Fruit fly (Drosophila melanogaster) whole organism, adult: ENCODE measurements around the gene eIF3f1.

Experiments used
- CG11617 ChIP-seq: fragments of 200-800 bp; sonication (Bioruptor generic); optimal IDR thresholded peaks from 2 replicates; lab custom pipeline; 2017; ENCODE audit warnings: mild to moderate bottlenecking, missing biosample characterization, missing genetic modification reagents, missing genetic modification characterization
- CG12768 ChIP-seq: fragments of 200-800 bp; sonication (Bioruptor generic); optimal IDR thresholded peaks from 2 replicates; lab custom pipeline; 2017; ENCODE audit warnings: missing biosample characterization, missing genetic modification characterization, mild to moderate bottlenecking, moderate library complexity, missing genetic modification reagents
- CG14711 ChIP-seq: fragments of 200-800 bp; sonication (Bioruptor generic); optimal IDR thresholded peaks from 2 replicates; lab custom pipeline; 2018; ENCODE audit warnings: missing biosample characterization, mild to moderate bottlenecking, missing genetic modification characterization, moderate library complexity
- CG1620 ChIP-seq: fragments of 200-800 bp; sonication (Bioruptor generic); optimal IDR thresholded peaks from 2 replicates; lab custom pipeline; 2016; ENCODE audit warnings: missing biosample characterization, missing genetic modification characterization
- CG33017 ChIP-seq: fragments of 200-800 bp; sonication (Bioruptor generic); optimal IDR thresholded peaks from 2 replicates; lab custom pipeline; 2018; ENCODE audit warnings: missing biosample characterization, mild to moderate bottlenecking, missing genetic modification characterization, moderate library complexity
- CG5204 ChIP-seq: fragments of 200-800 bp; sonication (Bioruptor generic); optimal IDR thresholded peaks from 2 replicates; lab custom pipeline; 2016; ENCODE audit warnings: missing biosample characterization, missing genetic modification characterization
- CG7045 ChIP-seq: fragments of 200-800 bp; sonication (Bioruptor generic); optimal IDR thresholded peaks from 2 replicates; lab custom pipeline; 2017; ENCODE audit warnings: missing biosample characterization, mild to moderate bottlenecking, missing genetic modification characterization
- CG7101 ChIP-seq: fragments of 200-800 bp; sonication (Bioruptor generic); optimal IDR thresholded peaks from 2 replicates; lab custom pipeline; 2018; ENCODE audit warnings: missing biosample characterization, mild to moderate bottlenecking, missing genetic modification characterization, moderate library complexity
- Clk ChIP-seq: fragments of 200-800 bp; sonication (Bioruptor generic); optimal IDR thresholded peaks from 2 replicates; lab custom pipeline; 2017; ENCODE audit warnings: missing biosample characterization, missing genetic modification characterization
- Crg-1 ChIP-seq: fragments of 200-800 bp; sonication (Bioruptor generic); optimal IDR thresholded peaks from 2 replicates; lab custom pipeline; 2016; ENCODE audit warnings: missing biosample characterization, missing genetic modification characterization
- Hr96 ChIP-seq: fragments of 200-800 bp; sonication (Bioruptor generic); optimal IDR thresholded peaks from 2 replicates; lab custom pipeline; 2016; ENCODE audit warnings: missing biosample characterization, missing genetic modification characterization
- Mnt ChIP-seq: fragments of 200-800 bp; sonication (Bioruptor generic); optimal IDR thresholded peaks from 2 replicates; lab custom pipeline; 2016; ENCODE audit warnings: missing biosample characterization, mild to moderate bottlenecking, missing genetic modification characterization
- bab1 ChIP-seq: fragments of 200-800 bp; sonication (Bioruptor generic); optimal IDR thresholded peaks from 3 replicates; lab custom pipeline; 2019; ENCODE audit warnings: missing biosample characterization, mild to moderate bottlenecking, missing genetic modification characterization, moderate library complexity
- cic ChIP-seq: fragments of 200-800 bp; sonication (Bioruptor generic); optimal IDR thresholded peaks from 2 replicates; lab custom pipeline; 2017; ENCODE audit warnings: missing biosample characterization, mild to moderate bottlenecking, missing genetic modification characterization, moderate library complexity
- cnc ChIP-seq, 2 experiments: fragments of >200 bp; optimal IDR thresholded peaks; 2 replicates each; lab custom pipeline; 2017
- kay ChIP-seq: fragments of 200-800 bp; sonication (Bioruptor generic); peaks from one replicate; lab custom pipeline; 2016; ENCODE audit warnings: missing biosample characterization, missing genetic modification characterization, borderline replicate concordance
- ovo ChIP-seq: fragments of 200-800 bp; sonication (Bioruptor generic); optimal IDR thresholded peaks from 2 replicates; lab custom pipeline; 2016; ENCODE audit warnings: missing biosample characterization, missing genetic modification characterization
- pad ChIP-seq: fragments of 200-800 bp; sonication (Bioruptor generic); optimal IDR thresholded peaks from 3 replicates; lab custom pipeline; 2017; ENCODE audit warnings: missing biosample characterization, missing genetic modification characterization, mild to moderate bottlenecking, moderate library complexity, missing genetic modification reagents
- tj ChIP-seq: fragments of 200-800 bp; sonication (Bioruptor generic); optimal IDR thresholded peaks from 3 replicates; lab custom pipeline; 2017; ENCODE audit warnings: missing biosample characterization, mild to moderate bottlenecking, missing genetic modification characterization, moderate library complexity
- toe ChIP-seq: fragments of 200-800 bp; sonication (Bioruptor generic); optimal IDR thresholded peaks from 2 replicates; lab custom pipeline; 2016; ENCODE audit warnings: missing biosample characterization, missing genetic modification characterization

eIF3f1 gene

dm6 chr3R:4678362-4678761 lies 35.6 kb downstream of the eIF3f1 start:
- TF ChIP-seq ovo (GFP tag; lab: Kevin White, UChicago) (no peak), CG7101 (tag; lab: Kevin White, UChicago) (no peak), CG33017 (tag; lab: Kevin White, UChicago) (no peak), kay (GFP tag; lab: Kevin White, UChicago) (no peak)

dm6 chr3R:4676981-4677665 lies 36.9 kb downstream of the eIF3f1 start:
- TF ChIP-seq Crg-1 (GFP tag; lab: Kevin White, UChicago) (no peak), kay (GFP tag; lab: Kevin White, UChicago) (peak; percentile 3)

- no peak for TF ChIP-seq Mnt (GFP tag; lab: Kevin White, UChicago)
- no peak for TF ChIP-seq CG7045 (GFP tag; lab: Kevin White, UChicago)
- TF ChIP-seq toe (GFP tag; lab: Kevin White, UChicago) = no peak
- TF ChIP-seq cic = no peak
- no peak for TF ChIP-seq pad (GFP tag; lab: Kevin White, UChicago)
- TF ChIP-seq CG5204 (GFP tag; lab: Kevin White, UChicago) = no peak
- no peak for TF ChIP-seq CG14711 (tag; lab: Kevin White, UChicago)
- TF ChIP-seq Hr96 = no peak
- no peak for TF ChIP-seq CG33017 (tag; lab: Kevin White, UChicago)
- TF ChIP-seq CG1620 (GFP tag; lab: Kevin White, UChicago) = no peak
- TF ChIP-seq ovo (GFP tag; lab: Kevin White, UChicago) = no peak
- TF ChIP-seq bab1 (GFP tag; lab: Kevin White, UChicago) = no peak
- no peak for TF ChIP-seq tj (GFP tag; lab: Kevin White, UChicago)
Observed at dm6 chr3R:4667399-4668201, 46.4 kb downstream of the eIF3f1 start.

- no peak for TF ChIP-seq cic
- peak; percentile 66 for TF ChIP-seq kay (GFP tag; lab: Kevin White, UChicago)
- no peak for TF ChIP-seq Crg-1 (GFP tag; lab: Kevin White, UChicago)
Observed at dm6 chr3R:4666014-4666652, 47.8 kb downstream of the eIF3f1 start.

- TF ChIP-seq CG11617 (peak; percentile 98), Mnt (GFP tag; lab: Kevin White, UChicago) (peak; percentile 96), tj (GFP tag; lab: Kevin White, UChicago) (peak; percentile 77), cic (peak; percentile 99), CG33017 (tag; lab: Kevin White, UChicago) (peak; percentile 97), CG7045 (GFP tag; lab: Kevin White, UChicago) (peak; percentile 99), toe (GFP tag; lab: Kevin White, UChicago) (peak; percentile 95), cnc (optimal IDR thresholded peaks at IDR 0.05; lab: Kevin White, UChicago) (peak in 1 of 2 experiments; percentile 88), kay (GFP tag; lab: Kevin White, UChicago) (peak; percentile 99), CG5204 (GFP tag; lab: Kevin White, UChicago) (peak; percentile 92), CG14711 (tag; lab: Kevin White, UChicago) (peak; percentile 89), CG12768 (GFP tag; lab: Kevin White, UChicago) (peak; percentile 99), bab1 (GFP tag; lab: Kevin White, UChicago) (peak; percentile 56), Clk (GFP tag; lab: Kevin White, UChicago) (peak; percentile 96), CG7101 (tag; lab: Kevin White, UChicago) (peak; percentile 99), ovo (GFP tag; lab: Kevin White, UChicago) (peak; percentile 100), pad (GFP tag; lab: Kevin White, UChicago) (peak; percentile 93), CG1620 (GFP tag; lab: Kevin White, UChicago) (peak; percentile 99), Hr96 (peak; percentile 94), Crg-1 (GFP tag; lab: Kevin White, UChicago) (peak; percentile 100)
Observed at dm6 chr3R:4664947-4665346, 49.0 kb downstream of the eIF3f1 start.

dm6 chr3R:4664199-4664598 lies 49.8 kb downstream of the eIF3f1 start:
- no peak for TF ChIP-seq toe (GFP tag; lab: Kevin White, UChicago)
- TF ChIP-seq Crg-1 (GFP tag; lab: Kevin White, UChicago) = no peak
- TF ChIP-seq CG5204 (GFP tag; lab: Kevin White, UChicago) = no peak
- TF ChIP-seq CG7101 (tag; lab: Kevin White, UChicago) = no peak
- TF ChIP-seq cnc (optimal IDR thresholded peaks at IDR 0.05; lab: Kevin White, UChicago) = no peak
- TF ChIP-seq cic = no peak
- TF ChIP-seq tj (GFP tag; lab: Kevin White, UChicago) = no peak
- no peak for TF ChIP-seq CG14711 (tag; lab: Kevin White, UChicago)
- no peak for TF ChIP-seq pad (GFP tag; lab: Kevin White, UChicago)
- no peak for TF ChIP-seq Clk (GFP tag; lab: Kevin White, UChicago)
- no peak for TF ChIP-seq Mnt (GFP tag; lab: Kevin White, UChicago)
- TF ChIP-seq bab1 (GFP tag; lab: Kevin White, UChicago) = no peak
- no peak for TF ChIP-seq CG11617
- no peak for TF ChIP-seq CG1620 (GFP tag; lab: Kevin White, UChicago)
- TF ChIP-seq Hr96 = no peak
- no peak for TF ChIP-seq CG12768 (GFP tag; lab: Kevin White, UChicago)
- no peak for TF ChIP-seq kay (GFP tag; lab: Kevin White, UChicago)
